Worm (Caenorhabditis elegans) whole organism, L4 larva: ENCODE measurements around the gene acl-13.

Source experiments
- F10B5.3 ChIP-seq: sonication (generic microtip); optimal IDR thresholded peaks from 2 replicates; lab custom pipeline; 2016; ENCODE audit warnings: mild to moderate bottlenecking, missing genetic modification characterization, missing compliant biosample characterization
- F44E2.7 ChIP-seq: fragments of 200-800 bp; sonication (Bioruptor generic); IDR thresholded peaks from 2 replicates; pipeline ENCODE4 v2.1.2; 2022; ENCODE audit warnings: missing genetic modification characterization, missing compliant biosample characterization
- F49E8.2 ChIP-seq: sonication (generic microtip); optimal IDR thresholded peaks from 2 replicates; lab custom pipeline; 2016; ENCODE audit warnings: missing compliant biosample characterization, mild to moderate bottlenecking, missing genetic modification characterization, borderline replicate concordance
- T20F7.1 ChIP-seq: fragments of 200-800 bp; sonication (Bioruptor generic); optimal IDR thresholded peaks from 2 replicates; lab custom pipeline; 2018; ENCODE audit warnings: mild to moderate bottlenecking, missing genetic modification characterization, missing compliant biosample characterization
- Y105C5A.15 ChIP-seq: fragments of 200-800 bp; sonication (Bioruptor generic); IDR thresholded peaks from 2 replicates; pipeline ENCODE4 v1.3.6; 2022; ENCODE audit warnings: missing genetic modification characterization, missing compliant biosample characterization
- Y5F2A.4 ChIP-seq: fragments of 200-800 bp; sonication (Bioruptor generic); optimal IDR thresholded peaks from 2 replicates; lab custom pipeline; 2018; ENCODE audit warnings: mild to moderate bottlenecking, missing genetic modification characterization, missing compliant biosample characterization
- ZK337.2 ChIP-seq: fragments of 200-800 bp; sonication (Bioruptor generic); IDR thresholded peaks from 2 replicates; pipeline ENCODE4 v1.3.6; 2022; ENCODE audit warnings: missing genetic modification reagents, missing genetic modification characterization, missing compliant biosample characterization
- ZK546.5 ChIP-seq, 2 experiments: sonication (generic microtip); optimal IDR thresholded peaks; 2 replicates each; lab custom pipeline; 2017; ENCODE audit warnings: missing biosample characterization in 2 of 2, missing genetic modification characterization in 2 of 2
- aha-1 ChIP-seq: fragments of 150-350 bp; peaks from one replicate; lab custom pipeline; 2014; ENCODE audit warnings: missing biosample characterization, missing genetic modification characterization
- arid-1 ChIP-seq: fragments of 200-800 bp; sonication (Bioruptor generic); conservative IDR thresholded peaks from 2 replicates; pipeline ENCODE4 v1.3.6; 2022; ENCODE audit warnings: missing genetic modification reagents, missing genetic modification characterization, missing compliant biosample characterization
- ceh-32 ChIP-seq: sonication (generic microtip); optimal IDR thresholded peaks from 2 replicates; lab custom pipeline; 2016; ENCODE audit warnings: mild to moderate bottlenecking, missing genetic modification characterization, missing compliant biosample characterization; ENCODE audit not compliant: poor library complexity
- ceh-62 ChIP-seq: sonication (generic microtip); optimal IDR thresholded peaks from 2 replicates; lab custom pipeline; 2017; ENCODE audit warnings: missing biosample characterization, missing genetic modification characterization
- ces-1 ChIP-seq: fragments of 150-350 bp; sonication (generic microtip); optimal IDR thresholded peaks from 4 replicates; lab custom pipeline; 2014; ENCODE audit warnings: missing biosample characterization, missing genetic modification reagents, missing genetic modification characterization
- ctbp-1 ChIP-seq: fragments of 200-800 bp; sonication (Bioruptor generic); IDR thresholded peaks from 2 replicates; pipeline ENCODE4 v1.3.6; 2022; ENCODE audit warnings: missing genetic modification reagents, missing genetic modification characterization, missing compliant biosample characterization
- daf-12 ChIP-seq: fragments of 150-350 bp; optimal IDR thresholded peaks from 2 replicates; lab custom pipeline; 2014; ENCODE audit warnings: missing biosample characterization, missing genetic modification reagents, missing genetic modification characterization
- daf-8 ChIP-seq: fragments of 200-800 bp; sonication (Bioruptor generic); IDR thresholded peaks from 2 replicates; pipeline ENCODE4 v1.3.6; 2022; ENCODE audit warnings: missing genetic modification characterization, missing compliant biosample characterization
- dmd-6 ChIP-seq: fragments of 200-800 bp; sonication (Bioruptor generic); IDR thresholded peaks from 2 replicates; pipeline ENCODE4 v1.3.6; 2022; ENCODE audit warnings: missing genetic modification reagents, missing genetic modification characterization, missing compliant biosample characterization
- dpl-1 ChIP-seq: fragments of 150-350 bp; optimal IDR thresholded peaks from 2 replicates; lab custom pipeline; 2014; ENCODE audit warnings: missing biosample characterization, missing genetic modification reagents, missing genetic modification characterization
- duxl-1 ChIP-seq: sonication (generic microtip); optimal IDR thresholded peaks from 2 replicates; lab custom pipeline; 2016; ENCODE audit warnings: mild to moderate bottlenecking, missing genetic modification characterization, moderate library complexity, missing compliant biosample characterization; ENCODE audit not compliant: poor library complexity
- fkh-10 ChIP-seq: fragments of 150-350 bp; optimal IDR thresholded peaks from 2 replicates; lab custom pipeline; 2014; ENCODE audit warnings: missing biosample characterization, missing genetic modification reagents, missing genetic modification characterization
- jun-1 ChIP-seq: fragments of 150-350 bp; optimal IDR thresholded peaks from 2 replicates; lab custom pipeline; 2014; ENCODE audit warnings: missing biosample characterization, missing genetic modification reagents, missing genetic modification characterization
- lim-7 ChIP-seq: fragments of 200-800 bp; sonication (Bioruptor generic); IDR thresholded peaks from 2 replicates; pipeline ENCODE4 v1.3.6; 2022; ENCODE audit warnings: missing genetic modification characterization, missing compliant biosample characterization
- lin-13 ChIP-seq: fragments of 150-350 bp; optimal IDR thresholded peaks from 2 replicates; lab custom pipeline; 2014; ENCODE audit warnings: missing biosample characterization, missing genetic modification reagents, missing genetic modification characterization
- lin-38 ChIP-seq: fragments of 200-800 bp; sonication (Bioruptor generic); IDR thresholded peaks from 2 replicates; pipeline ENCODE4 v1.3.6; 2022; ENCODE audit warnings: missing genetic modification reagents, missing genetic modification characterization, missing compliant biosample characterization
- lir-3 ChIP-seq: sonication (generic microtip); optimal IDR thresholded peaks from 2 replicates; lab custom pipeline; 2016; ENCODE audit warnings: mild to moderate bottlenecking, missing genetic modification characterization, missing compliant biosample characterization
- madf-5 ChIP-seq, 2 experiments: fragments of 200-800 bp; sonication (Bioruptor generic); IDR thresholded peaks; 2 replicates each; pipeline ENCODE4 v1.3.6; 2022; ENCODE audit warnings: missing compliant biosample characterization in 2 of 2, missing genetic modification characterization in 2 of 2
- mdl-1 ChIP-seq, 2 experiments: fragments of 150-350 bp in 1 of 2; sonication (generic microtip) in 1 of 2; optimal IDR thresholded peaks; 2 replicates each; lab custom pipeline; 2014 to 2017; ENCODE audit warnings: missing biosample characterization in 2 of 2, missing genetic modification characterization in 2 of 2
- mdt-29 ChIP-seq: fragments of 200-800 bp; sonication (Bioruptor generic); IDR thresholded peaks from 2 replicates; pipeline ENCODE4 v1.3.6; 2022; ENCODE audit warnings: missing genetic modification reagents, missing genetic modification characterization, missing compliant biosample characterization
- mep-1 ChIP-seq: fragments of 150-350 bp; sonication (generic microtip); optimal IDR thresholded peaks from 3 replicates; lab custom pipeline; 2014; ENCODE audit warnings: missing biosample characterization, missing genetic modification characterization
- mes-2 ChIP-seq: sonication (generic microtip); optimal IDR thresholded peaks from 2 replicates; lab custom pipeline; 2016; ENCODE audit warnings: missing genotype, mild to moderate bottlenecking, missing genetic modification characterization, missing compliant biosample characterization; ENCODE audit not compliant: poor library complexity, severe bottlenecking
- nhr-11 ChIP-seq: fragments of 150-350 bp; optimal IDR thresholded peaks from 2 replicates; lab custom pipeline; 2014; ENCODE audit warnings: missing biosample characterization, missing genetic modification characterization
- nhr-111 ChIP-seq: fragments of 200-800 bp; sonication (Bioruptor generic); optimal IDR thresholded peaks from 2 replicates; lab custom pipeline; 2018; ENCODE audit warnings: mild to moderate bottlenecking, missing genetic modification characterization, missing compliant biosample characterization
- nhr-237 ChIP-seq: sonication (generic microtip); optimal IDR thresholded peaks from 2 replicates; lab custom pipeline; 2017; ENCODE audit warnings: missing biosample characterization, missing genetic modification characterization
- nhr-48 ChIP-seq: sonication (generic microtip); optimal IDR thresholded peaks from 2 replicates; lab custom pipeline; 2016; ENCODE audit warnings: mild to moderate bottlenecking, missing genetic modification characterization, missing compliant biosample characterization
- nhr-6 ChIP-seq: fragments of 150-350 bp; optimal IDR thresholded peaks from 2 replicates; lab custom pipeline; 2014; ENCODE audit warnings: missing biosample characterization, missing genetic modification characterization
- nhr-77 ChIP-seq: fragments of 150-350 bp; optimal IDR thresholded peaks from 2 replicates; lab custom pipeline; 2014; ENCODE audit warnings: missing biosample characterization, missing genetic modification characterization
- rbr-2 ChIP-seq: sonication (generic microtip); optimal IDR thresholded peaks from 2 replicates; lab custom pipeline; 2016; ENCODE audit warnings: missing genotype, missing genetic modification characterization, missing compliant biosample characterization
- set-16 ChIP-seq: fragments of 200-800 bp; sonication (Bioruptor generic); IDR thresholded peaks from 2 replicates; pipeline ENCODE4 v1.3.6; 2022; ENCODE audit warnings: missing genetic modification reagents, missing genetic modification characterization, missing compliant biosample characterization
- snpc-4 ChIP-seq: fragments of 150-350 bp; optimal IDR thresholded peaks from 2 replicates; lab custom pipeline; 2014; ENCODE audit warnings: missing biosample characterization, missing genetic modification characterization
- spr-3 ChIP-seq: fragments of 200-800 bp; sonication (Bioruptor generic); optimal IDR thresholded peaks from 2 replicates; lab custom pipeline; 2018; ENCODE audit warnings: mild to moderate bottlenecking, missing genetic modification characterization, missing compliant biosample characterization
- tag-97 ChIP-seq: fragments of 200-800 bp; sonication (Bioruptor generic); IDR thresholded peaks from 2 replicates; pipeline ENCODE4 v1.3.6; 2022; ENCODE audit warnings: missing genetic modification characterization, missing compliant biosample characterization
- tra-1 ChIP-seq: fragments of 200-800 bp; sonication (Bioruptor generic); IDR thresholded peaks from 2 replicates; pipeline ENCODE4 v1.3.6; 2022; ENCODE audit warnings: missing genetic modification reagents, missing genetic modification characterization, missing compliant biosample characterization
- vab-7 ChIP-seq: fragments of 200-800 bp; sonication (Bioruptor generic); IDR thresholded peaks from 2 replicates; pipeline ENCODE4 v1.3.6; 2022; ENCODE audit warnings: missing genetic modification reagents, missing genetic modification characterization, missing compliant biosample characterization
- zag-1 ChIP-seq: fragments of 150-350 bp; optimal IDR thresholded peaks from 2 replicates; lab custom pipeline; 2014; ENCODE audit warnings: missing biosample characterization, missing genetic modification characterization
- zfp-3 ChIP-seq: fragments of 200-800 bp; sonication (Bioruptor generic); conservative IDR thresholded peaks from 2 replicates; pipeline ENCODE4 v1.3.6; 2022; ENCODE audit warnings: missing genetic modification reagents, missing genetic modification characterization, missing compliant biosample characterization
- zip-11 ChIP-seq: fragments of 200-800 bp; sonication (Bioruptor generic); IDR thresholded peaks from 2 replicates; pipeline ENCODE4 v1.3.6; 2022; ENCODE audit warnings: missing genetic modification characterization, missing compliant biosample characterization
- ztf-11 ChIP-seq: fragments of 150-350 bp; optimal IDR thresholded peaks from 2 replicates; lab custom pipeline; 2014; ENCODE audit warnings: missing biosample characterization, missing genetic modification characterization
- ztf-7 ChIP-seq: fragments of 150-350 bp; optimal IDR thresholded peaks from 2 replicates; lab custom pipeline; 2014; ENCODE audit warnings: missing biosample characterization, missing genetic modification characterization

acl-13 gene

ce11 chrIV:12451225-12451831 lies 41.1 kb downstream of the acl-13 start, which contains the start of gene dpy-26:
dpy-26 (minus strand) TSS chrIV:12451335.
- no peak for TF ChIP-seq tra-1 (GFP tag; lab: Robert Waterston, UW)
- no peak for TF ChIP-seq set-16
- peak; percentile 95 for TF ChIP-seq T20F7.1 (GFP tag; lab: Kevin White, UChicago)
- TF ChIP-seq nhr-11 (tag; lab: Kevin White, UChicago) = no peak
- no peak for TF ChIP-seq nhr-77 (tag; lab: Kevin White, UChicago)
- no peak for TF ChIP-seq daf-12
- TF ChIP-seq Y105C5A.15 = no peak
- TF ChIP-seq fkh-10 (GFP tag; lab: Kevin White, UChicago) = peak; percentile 3
- TF ChIP-seq zfp-3 = no peak
- no peak for TF ChIP-seq nhr-237 (tag; lab: Kevin White, UChicago)
- TF ChIP-seq mes-2 (tag; lab: Kevin White, UChicago) = peak; percentile 60
- no peak for TF ChIP-seq zag-1 (tag; lab: Kevin White, UChicago)
- no peak for TF ChIP-seq ztf-7 (tag; lab: Kevin White, UChicago)
- TF ChIP-seq ces-1 (GFP tag; lab: Kevin White, UChicago) = no peak
- TF ChIP-seq dpl-1 (GFP tag; lab: Kevin White, UChicago) = peak; percentile 45
- TF ChIP-seq vab-7 (GFP tag; lab: Robert Waterston, UW) = no peak
- no peak for TF ChIP-seq F44E2.7 (GFP tag; lab: Robert Waterston, UW)
- TF ChIP-seq ztf-11 (tag; lab: Kevin White, UChicago) = no peak
- TF ChIP-seq ZK337.2 (GFP tag; lab: Robert Waterston, UW) = no peak
- TF ChIP-seq F49E8.2 = peak; percentile 20
- TF ChIP-seq ceh-62 (tag; lab: Kevin White, UChicago) = no peak
- TF ChIP-seq nhr-48 = no peak
- no peak for TF ChIP-seq duxl-1 (tag; lab: Kevin White, UChicago)
- TF ChIP-seq zip-11 (GFP tag; lab: Robert Waterston, UW) = no peak
- no peak for TF ChIP-seq nhr-6
- TF ChIP-seq F10B5.3 (tag; lab: Kevin White, UChicago) = no peak
- TF ChIP-seq aha-1 (tag; lab: Kevin White, UChicago) = no peak
- TF ChIP-seq mdl-1 (tag; optimal IDR thresholded peaks at IDR 0.05; lab: Kevin White, UChicago) = no peak
- TF ChIP-seq arid-1 (GFP tag; lab: Robert Waterston, UW) = no peak
- TF ChIP-seq, all 104 proteins: peak for 5

- TF ChIP-seq ZK337.2 (GFP tag; lab: Robert Waterston, UW) (no peak), nhr-237 (tag; lab: Kevin White, UChicago) (no peak), ctbp-1 (no peak), daf-8 (no peak), dmd-6 (GFP tag; lab: Robert Waterston, UW) (no peak), lim-7 (GFP tag; lab: Robert Waterston, UW) (no peak), lin-38 (no peak), lin-13 (GFP tag; lab: Kevin White, UChicago) (no peak), F10B5.3 (tag; lab: Kevin White, UChicago) (no peak), jun-1 (tag; lab: Kevin White, UChicago) (no peak), mdt-29 (GFP tag; lab: Robert Waterston, UW) (no peak), Y5F2A.4 (GFP tag; lab: Kevin White, UChicago) (no peak)
Measured at ce11 chrIV:12454115-12454514, 43.8 kb downstream of the acl-13 start, which contains the start of gene spe-44. spe-44 (minus strand) TSS chrIV:12454215.

- TF ChIP-seq mdt-29 (GFP tag; lab: Robert Waterston, UW) (no peak), ZK546.5 (tag; optimal IDR thresholded peaks at IDR 0.05; lab: Kevin White, UChicago) (no peak), nhr-111 (GFP tag; lab: Kevin White, UChicago) (no peak), lir-3 (tag; lab: Kevin White, UChicago) (no peak), rbr-2 (no peak), madf-5 (GFP tag; IDR thresholded peaks at IDR 0.05; lab: Robert Waterston, UW) (no peak), ceh-32 (tag; lab: Kevin White, UChicago) (no peak), snpc-4 (tag; lab: Kevin White, UChicago) (no peak), spr-3 (GFP tag; lab: Kevin White, UChicago) (no peak), mep-1 (tag; lab: Kevin White, UChicago) (no peak), tag-97 (GFP tag; lab: Robert Waterston, UW) (no peak), zag-1 (tag; lab: Kevin White, UChicago) (no peak)
- TF ChIP-seq, all 104 proteins: peak for 0
Measured at ce11 chrIV:12454750-12455149, 44.5 kb downstream of the acl-13 start, which contains the start of gene smz-1. smz-1 (plus strand) TSS chrIV:12455050.
